Worm (Caenorhabditis elegans): Measurements from ENCODE around the gene eak-7.

The eak-7 gene

ce11 chrIV:12570546-12570945 is 4.8 kb upstream of the eak-7 start:
- TF ChIP-seq hmg-4 (GFP tag; optimal IDR thresholded peaks at IDR 0.05) = no peak
- TF ChIP-seq tbx-11 (GFP tag; IDR thresholded peaks at IDR 0.05) = no peak
- no peak for TF ChIP-seq ets-7 (tag; optimal IDR thresholded peaks at IDR 0.05)
- no peak for TF ChIP-seq sea-1 (GFP tag; conservative IDR thresholded peaks at IDR 0.05)
- no peak for TF ChIP-seq aly-1 (tag; optimal IDR thresholded peaks at IDR 0.05)
- no peak for TF ChIP-seq flt-1 (GFP tag; IDR thresholded peaks at IDR 0.05)
- TF ChIP-seq scrt-1 (GFP tag; IDR thresholded peaks at IDR 0.05) = no peak
- no peak for TF ChIP-seq hnd-1 (tag; optimal IDR thresholded peaks at IDR 0.05)
- TF ChIP-seq ceh-13 (GFP tag; optimal IDR thresholded peaks at IDR 0.05) = no peak
- no peak for TF ChIP-seq F13C5.2 (tag; optimal IDR thresholded peaks at IDR 0.05)
- no peak for TF ChIP-seq tra-4 (tag; optimal IDR thresholded peaks at IDR 0.05)
- no peak for TF ChIP-seq ama-1 (optimal IDR thresholded peaks at IDR 0.05)
- no peak for TF ChIP-seq hmbx-1 (tag; optimal IDR thresholded peaks at IDR 0.05)
- no peak for TF ChIP-seq B0310.2 (tag; optimal IDR thresholded peaks at IDR 0.05)
- no peak for TF ChIP-seq ceh-36 (tag; optimal IDR thresholded peaks at IDR 0.05)

- TF ChIP-seq ama-1 (optimal IDR thresholded peaks at IDR 0.05) (no peak), sea-1 (GFP tag; conservative IDR thresholded peaks at IDR 0.05) (no peak), scrt-1 (GFP tag; IDR thresholded peaks at IDR 0.05) (no peak), aly-1 (tag; optimal IDR thresholded peaks at IDR 0.05) (no peak), tra-4 (tag; optimal IDR thresholded peaks at IDR 0.05) (no peak), tbx-11 (GFP tag; IDR thresholded peaks at IDR 0.05) (no peak), B0310.2 (tag; optimal IDR thresholded peaks at IDR 0.05) (no peak), ceh-36 (tag; optimal IDR thresholded peaks at IDR 0.05) (no peak), hmbx-1 (tag; optimal IDR thresholded peaks at IDR 0.05) (no peak), flt-1 (GFP tag; IDR thresholded peaks at IDR 0.05) (no peak), ceh-13 (GFP tag; optimal IDR thresholded peaks at IDR 0.05) (no peak), F13C5.2 (tag; optimal IDR thresholded peaks at IDR 0.05) (no peak), hmg-4 (GFP tag; optimal IDR thresholded peaks at IDR 0.05) (no peak)
Measured at ce11 chrIV:12567176-12567892, 1.6 kb upstream of the eak-7 start, which contains the start of the genes hsb-1 and let-99. Gene hsb-1, minus strand, starts transcription at chrIV:12567226. Gene let-99, plus strand, starts transcription at chrIV:12567842.

- TF ChIP-seq sea-1 (GFP tag; conservative IDR thresholded peaks at IDR 0.05) (no peak), ets-7 (tag; optimal IDR thresholded peaks at IDR 0.05) (no peak), hnd-1 (tag; optimal IDR thresholded peaks at IDR 0.05) (no peak), tbx-11 (GFP tag; IDR thresholded peaks at IDR 0.05) (no peak), tbx-37 (GFP tag; conservative IDR thresholded peaks at IDR 0.05) (no peak), ceh-13 (GFP tag; optimal IDR thresholded peaks at IDR 0.05) (no peak), scrt-1 (GFP tag; IDR thresholded peaks at IDR 0.05) (no peak)
Measured at ce11 chrIV:12560568-12560967, 5.2 kb downstream of the eak-7 start, which contains the start of gene snb-7. Gene snb-7, plus strand, starts transcription at chrIV:12560868.

ce11 chrIV:12558925-12559450 is 6.8 kb downstream of the eak-7 start, which contains the start of the genes ZK795.2 and ZK795.3:
Gene ZK795.2, minus strand, starts transcription at chrIV:12558975.
Gene ZK795.3, plus strand, starts transcription at chrIV:12559365.
- TF ChIP-seq B0310.2 (tag; optimal IDR thresholded peaks at IDR 0.05) (no peak), F13C5.2 (tag; optimal IDR thresholded peaks at IDR 0.05) (no peak), flt-1 (GFP tag; IDR thresholded peaks at IDR 0.05) (no peak), sea-1 (GFP tag; conservative IDR thresholded peaks at IDR 0.05) (no peak), tbx-37 (GFP tag; conservative IDR thresholded peaks at IDR 0.05) (no peak), pes-1 (GFP tag; IDR thresholded peaks at IDR 0.05) (no peak), aly-1 (tag; optimal IDR thresholded peaks at IDR 0.05) (no peak)

ce11 chrIV:12551944-12552343 is 13.8 kb downstream of the eak-7 start:
- no peak for TF ChIP-seq aly-1 (tag; optimal IDR thresholded peaks at IDR 0.05)
- no peak for TF ChIP-seq tra-4 (tag; optimal IDR thresholded peaks at IDR 0.05)
- TF ChIP-seq tbx-37 (GFP tag; conservative IDR thresholded peaks at IDR 0.05) = no peak
- TF ChIP-seq hmbx-1 (tag; optimal IDR thresholded peaks at IDR 0.05) = no peak
- no peak for TF ChIP-seq ama-1 (optimal IDR thresholded peaks at IDR 0.05)
- TF ChIP-seq hnd-1 (tag; optimal IDR thresholded peaks at IDR 0.05) = no peak
- no peak for TF ChIP-seq hmg-4 (GFP tag; optimal IDR thresholded peaks at IDR 0.05)
- no peak for TF ChIP-seq tbx-11 (GFP tag; IDR thresholded peaks at IDR 0.05)

ce11 chrIV:12549014-12549413 is 16.8 kb downstream of the eak-7 start:
- no peak for TF ChIP-seq hnd-1 (tag; optimal IDR thresholded peaks at IDR 0.05)
- TF ChIP-seq ets-7 (tag; optimal IDR thresholded peaks at IDR 0.05) = no peak
- TF ChIP-seq tbx-37 (GFP tag; conservative IDR thresholded peaks at IDR 0.05) = no peak
- no peak for TF ChIP-seq ama-1 (optimal IDR thresholded peaks at IDR 0.05)
- no peak for TF ChIP-seq hmbx-1 (tag; optimal IDR thresholded peaks at IDR 0.05)
- no peak for TF ChIP-seq scrt-1 (GFP tag; IDR thresholded peaks at IDR 0.05)
- no peak for TF ChIP-seq pes-1 (GFP tag; IDR thresholded peaks at IDR 0.05)
- TF ChIP-seq hmg-4 (GFP tag; optimal IDR thresholded peaks at IDR 0.05) = no peak
- TF ChIP-seq flt-1 (GFP tag; IDR thresholded peaks at IDR 0.05) = no peak
- no peak for TF ChIP-seq B0310.2 (tag; optimal IDR thresholded peaks at IDR 0.05)
- no peak for TF ChIP-seq F13C5.2 (tag; optimal IDR thresholded peaks at IDR 0.05)
- TF ChIP-seq ceh-13 (GFP tag; optimal IDR thresholded peaks at IDR 0.05) = no peak

ce11 chrIV:12547824-12548223 is 18.0 kb downstream of the eak-7 start, which contains the start of gene ipmk-1:
Gene ipmk-1, plus strand, starts transcription at chrIV:12548124.
- TF ChIP-seq hmbx-1 (tag; optimal IDR thresholded peaks at IDR 0.05) (no peak), scrt-1 (GFP tag; IDR thresholded peaks at IDR 0.05) (no peak), ceh-36 (tag; optimal IDR thresholded peaks at IDR 0.05) (no peak), aly-1 (tag; optimal IDR thresholded peaks at IDR 0.05) (no peak), ceh-13 (GFP tag; optimal IDR thresholded peaks at IDR 0.05) (no peak), flt-1 (GFP tag; IDR thresholded peaks at IDR 0.05) (no peak), B0310.2 (tag; optimal IDR thresholded peaks at IDR 0.05) (no peak), hmg-4 (GFP tag; optimal IDR thresholded peaks at IDR 0.05) (no peak), ets-7 (tag; optimal IDR thresholded peaks at IDR 0.05) (no peak), hnd-1 (tag; optimal IDR thresholded peaks at IDR 0.05) (no peak), tra-4 (tag; optimal IDR thresholded peaks at IDR 0.05) (no peak), pes-1 (GFP tag; IDR thresholded peaks at IDR 0.05) (no peak), F13C5.2 (tag; optimal IDR thresholded peaks at IDR 0.05) (no peak), sea-1 (GFP tag; conservative IDR thresholded peaks at IDR 0.05) (no peak)

Data from whole organism, early embryonic.